Fruit fly (Drosophila melanogaster) whole organism, embryonic: Measurements from ENCODE around the gene CG10301.

Experiments used
- ATbp ChIP-seq: fragments of 200-800 bp; sonication (Bioruptor generic); optimal IDR thresholded peaks from 2 replicates; lab custom pipeline; 2017; ENCODE audit warnings: missing biosample characterization, mild to moderate bottlenecking, missing genetic modification characterization, missing genetic modification reagents
- BEAF-32 ChIP-seq: fragments of 200-800 bp; sonication (Bioruptor generic); optimal IDR thresholded peaks from 3 replicates; lab custom pipeline; 2017; ENCODE audit warnings: missing biosample characterization, missing genetic modification characterization, mild to moderate bottlenecking, moderate library complexity, missing genetic modification reagents
- CG1024 ChIP-seq: fragments of 200-800 bp; sonication (Bioruptor generic); IDR thresholded peaks from 2 replicates; pipeline ENCODE4 v1.3.6; 2022; ENCODE audit warnings: missing biosample characterization, missing genetic modification characterization
- CG10959 ChIP-seq: fragments of 200-800 bp; sonication (Bioruptor generic); IDR thresholded peaks from 2 replicates; pipeline ENCODE4 v1.3.6; 2022; ENCODE audit warnings: missing biosample characterization, missing genetic modification characterization
- CG12659 ChIP-seq: fragments of 200-800 bp; sonication (Bioruptor generic); optimal IDR thresholded peaks from 3 replicates; lab custom pipeline; 2017; ENCODE audit warnings: mild to moderate bottlenecking, missing biosample characterization, missing genetic modification reagents, missing genetic modification characterization
- CG13123 ChIP-seq: fragments of 200-800 bp; sonication (Bioruptor generic); optimal IDR thresholded peaks from 2 replicates; lab custom pipeline; 2016; ENCODE audit warnings: missing biosample characterization, missing genetic modification characterization
- CG15011 ChIP-seq: fragments of 200-800 bp; sonication (Bioruptor generic); optimal IDR thresholded peaks from 3 replicates; lab custom pipeline; 2018; ENCODE audit warnings: missing biosample characterization, mild to moderate bottlenecking, missing genetic modification characterization
- CG15073 ChIP-seq: fragments of 200-800 bp; sonication (Bioruptor generic); optimal IDR thresholded peaks from 2 replicates; lab custom pipeline; 2016; ENCODE audit warnings: missing biosample characterization, missing genetic modification characterization
- CG18764 ChIP-seq: fragments of 200-800 bp; sonication (Bioruptor generic); optimal IDR thresholded peaks from 3 replicates; lab custom pipeline; 2016; ENCODE audit warnings: missing biosample characterization, missing genetic modification characterization
- CG2129 ChIP-seq: fragments of 200-800 bp; sonication (Bioruptor generic); IDR thresholded peaks from 2 replicates; pipeline ENCODE4 v1.3.6; 2022; ENCODE audit warnings: missing biosample characterization, missing genetic modification characterization; ENCODE audit not compliant: partially characterized antibody
- CG2199 ChIP-seq: fragments of 200-800 bp; sonication (Bioruptor generic); IDR thresholded peaks from 3 replicates; pipeline ENCODE4 v1.3.6; 2022; ENCODE audit warnings: missing biosample characterization, missing genetic modification characterization
- CG34376 ChIP-seq: fragments of 200-800 bp; sonication (Bioruptor generic); optimal IDR thresholded peaks from 2 replicates; lab custom pipeline; 2018; ENCODE audit warnings: missing biosample characterization, mild to moderate bottlenecking, missing genetic modification characterization
- CG3838 ChIP-seq: fragments of 200-800 bp; sonication (Bioruptor generic); optimal IDR thresholded peaks from 3 replicates; lab custom pipeline; 2016; ENCODE audit warnings: missing biosample characterization, missing genetic modification characterization
- CG4707 ChIP-seq: fragments of 200-800 bp; sonication (Bioruptor generic); optimal IDR thresholded peaks from 2 replicates; lab custom pipeline; 2018; ENCODE audit warnings: missing biosample characterization, mild to moderate bottlenecking, missing genetic modification characterization, moderate library complexity
- CG4730 ChIP-seq: fragments of 200-800 bp; sonication (Bioruptor generic); IDR thresholded peaks from 2 replicates; pipeline ENCODE4 v1.3.6; 2022; ENCODE audit warnings: missing biosample characterization, missing genetic modification characterization
- CG6683 ChIP-seq: fragments of 200-800 bp; sonication (Bioruptor generic); optimal IDR thresholded peaks from 2 replicates; lab custom pipeline; 2017; ENCODE audit warnings: missing biosample characterization, mild to moderate bottlenecking, missing genetic modification characterization, missing genetic modification reagents
- CG8359 ChIP-seq: fragments of 200-800 bp; sonication (Bioruptor generic); optimal IDR thresholded peaks from 2 replicates; lab custom pipeline; 2017; ENCODE audit warnings: missing biosample characterization, mild to moderate bottlenecking, missing genetic modification characterization, borderline replicate concordance
- CG8478 ChIP-seq: fragments of >200 bp; optimal IDR thresholded peaks from 2 replicates; lab custom pipeline; 2018
- CG8765 ChIP-seq: fragments of 200-800 bp; sonication (Bioruptor generic); IDR thresholded peaks from 2 replicates; pipeline ENCODE4 v1.3.6; 2022; ENCODE audit warnings: missing biosample characterization, missing genetic modification characterization
- CG9437 ChIP-seq: fragments of 200-800 bp; sonication (Bioruptor generic); optimal IDR thresholded peaks from 2 replicates; lab custom pipeline; 2018; ENCODE audit warnings: missing biosample characterization, mild to moderate bottlenecking, missing genetic modification characterization
- CG9932 ChIP-seq: fragments of 200-800 bp; sonication (Bioruptor generic); IDR thresholded peaks from 2 replicates; pipeline ENCODE4 v1.3.6; 2022; ENCODE audit warnings: missing biosample characterization, missing genetic modification characterization
- Camta ChIP-seq: fragments of 200-800 bp; sonication (Bioruptor generic); optimal IDR thresholded peaks from 2 replicates; lab custom pipeline; 2016; ENCODE audit warnings: missing biosample characterization, missing genetic modification characterization
- E2f1 ChIP-seq: fragments of 200-800 bp; sonication (Bioruptor generic); IDR thresholded peaks from 2 replicates; pipeline ENCODE4 v1.3.6; 2022; ENCODE audit warnings: missing biosample characterization, missing genetic modification characterization
- Ets65A ChIP-seq: fragments of 200-800 bp; sonication (Bioruptor generic); peaks from one replicate; lab custom pipeline; 2016; ENCODE audit warnings: missing biosample characterization, missing genetic modification characterization
- Hr39 ChIP-seq: fragments of >200 bp; optimal IDR thresholded peaks from 2 replicates; lab custom pipeline; 2017
- Lim3 ChIP-seq: fragments of 200-800 bp; sonication (Bioruptor generic); IDR thresholded peaks from 2 replicates; pipeline ENCODE4 v1.3.6; 2022; ENCODE audit warnings: missing biosample characterization, missing genetic modification characterization
- Nf-YB ChIP-seq: fragments of 200-800 bp; sonication (Bioruptor generic); optimal IDR thresholded peaks from 3 replicates; lab custom pipeline; 2019; ENCODE audit warnings: missing biosample characterization, mild to moderate bottlenecking, missing genetic modification characterization, moderate library complexity
- Trl ChIP-seq, 3 experiments: fragments of >200 bp in 2 of 3; fragments of 200-800 bp in 1 of 3; sonication (Bioruptor generic) in 1 of 3; optimal IDR thresholded peaks; 2 replicates in 1 of 3; 3 replicates in 2 of 3; lab custom pipeline; 2016 to 2017; ENCODE audit warnings: missing biosample characterization in 1 of 3, missing genetic modification characterization in 1 of 3
- ara ChIP-seq: fragments of 200-800 bp; sonication (Bioruptor generic); IDR thresholded peaks from 2 replicates; pipeline ENCODE4 v1.3.6; 2022; ENCODE audit warnings: missing biosample characterization, missing genetic modification characterization
- ase ChIP-seq: fragments of 200-800 bp; sonication (Bioruptor generic); IDR thresholded peaks from 3 replicates; pipeline ENCODE4 v1.3.6; 2022; ENCODE audit warnings: missing biosample characterization, missing genetic modification characterization
- br ChIP-seq: fragments of >200 bp; optimal IDR thresholded peaks from 2 replicates; lab custom pipeline; 2017
- caup ChIP-seq: fragments of 200-800 bp; sonication (Bioruptor generic); optimal IDR thresholded peaks from 3 replicates; lab custom pipeline; 2017; ENCODE audit warnings: missing biosample characterization, mild to moderate bottlenecking, missing genetic modification characterization, moderate library complexity; ENCODE audit not compliant: severe bottlenecking
- chn ChIP-seq: fragments of 200-800 bp; sonication (Bioruptor generic); optimal IDR thresholded peaks from 2 replicates; lab custom pipeline; 2016; ENCODE audit warnings: missing biosample characterization, missing genetic modification characterization
- ci ChIP-seq: fragments of 200-800 bp; sonication (Bioruptor generic); IDR thresholded peaks from 3 replicates; pipeline ENCODE4 v1.3.6; 2022; ENCODE audit warnings: missing biosample characterization, missing genetic modification characterization
- croc ChIP-seq: fragments of 200-800 bp; sonication (Bioruptor generic); conservative IDR thresholded peaks from 3 replicates; pipeline ENCODE4 v1.3.6; 2022; ENCODE audit warnings: missing biosample characterization, missing genetic modification characterization
- cwo ChIP-seq: fragments of 200-800 bp; sonication (Bioruptor generic); optimal IDR thresholded peaks from 3 replicates; lab custom pipeline; 2017; ENCODE audit warnings: missing biosample characterization, missing genetic modification characterization, mild to moderate bottlenecking, moderate library complexity, missing genetic modification reagents
- exex ChIP-seq: fragments of 200-800 bp; sonication (Bioruptor generic); optimal IDR thresholded peaks from 4 replicates; lab custom pipeline; 2018; ENCODE audit warnings: missing biosample characterization, mild to moderate bottlenecking, missing genetic modification characterization, moderate library complexity
- h ChIP-seq: fragments of >200 bp; optimal IDR thresholded peaks from 2 replicates; lab custom pipeline; 2017
- inv ChIP-seq: fragments of 200-800 bp; sonication (Bioruptor generic); IDR thresholded peaks from 2 replicates; pipeline ENCODE4 v1.3.6; 2022; ENCODE audit warnings: missing biosample characterization, missing genetic modification characterization; ENCODE audit not compliant: partially characterized antibody
- lola ChIP-seq, 3 experiments: fragments of >200 bp in 2 of 3; fragments of 200-800 bp in 1 of 3; sonication (Bioruptor generic) in 1 of 3; optimal IDR thresholded peaks; 2 replicates each; lab custom pipeline; 2017 to 2019; ENCODE audit warnings: missing biosample characterization in 3 of 3, missing genetic modification characterization in 3 of 3, mild to moderate bottlenecking in 1 of 3, moderate library complexity in 1 of 3
- mld ChIP-seq: fragments of 200-800 bp; sonication (Bioruptor generic); IDR thresholded peaks from 3 replicates; pipeline ENCODE4 v1.3.6; 2022; ENCODE audit warnings: missing biosample characterization, missing genetic modification characterization; ENCODE audit not compliant: partially characterized antibody
- oc ChIP-seq: fragments of 200-800 bp; sonication (Bioruptor generic); optimal IDR thresholded peaks from 2 replicates; lab custom pipeline; 2018; ENCODE audit warnings: missing biosample characterization, mild to moderate bottlenecking, missing genetic modification characterization, moderate library complexity
- odd ChIP-seq: fragments of 200-800 bp; sonication (Bioruptor generic); optimal IDR thresholded peaks from 2 replicates; lab custom pipeline; 2017; ENCODE audit warnings: missing biosample characterization, mild to moderate bottlenecking, missing genetic modification characterization
- pan ChIP-seq, 4 experiments: fragments of >200 bp in 3 of 4; fragments of 200-800 bp in 1 of 4; sonication (Bioruptor generic) in 1 of 4; optimal IDR thresholded peaks in 3 of 4; IDR thresholded peaks in 1 of 4; 2 replicates each; pipeline versions ENCODE4 v1.3.6 to Lab custom; 2017 to 2022; ENCODE audit warnings: missing biosample characterization in 2 of 4, missing genetic modification characterization in 2 of 4, mixed read lengths in 1 of 4
- pb ChIP-seq: fragments of 200-800 bp; sonication (Bioruptor generic); optimal IDR thresholded peaks from 3 replicates; lab custom pipeline; 2016; ENCODE audit warnings: missing biosample characterization, missing genetic modification characterization
- ranshi ChIP-seq: fragments of 200-800 bp; sonication (Bioruptor generic); IDR thresholded peaks from 2 replicates; pipeline ENCODE4 v1.3.6; 2022; ENCODE audit warnings: missing biosample characterization, missing genetic modification characterization
- repo ChIP-seq: fragments of 200-800 bp; sonication (Bioruptor generic); optimal IDR thresholded peaks from 2 replicates; lab custom pipeline; 2016; ENCODE audit warnings: missing biosample characterization, missing genetic modification characterization
- tio ChIP-seq: fragments of 200-800 bp; sonication (Bioruptor generic); optimal IDR thresholded peaks from 2 replicates; lab custom pipeline; 2017; ENCODE audit warnings: missing biosample characterization, missing genetic modification characterization, inconsistent platforms
- yki ChIP-seq: fragments of >200 bp; optimal IDR thresholded peaks from 3 replicates; lab custom pipeline; 2018

Gene CG10301

dm6 chr3R:23723381-23724034, 13.6 kb downstream of the CG10301 start (continued):
- peak; percentile 81 for TF ChIP-seq ci (GFP tag; lab: Robert Waterston, UW)
- no peak for TF ChIP-seq br (lab: Kevin White, UChicago)
- no peak for TF ChIP-seq h
- TF ChIP-seq odd, result peak; percentile 12
- TF ChIP-seq ase (GFP tag; lab: Robert Waterston, UW), result peak; percentile 50; the same call in 1 of the 3 replicates
- no peak for TF ChIP-seq CG3838
- TF ChIP-seq CG8359 (GFP tag; lab: Kevin White, UChicago), result peak; percentile 52
- no peak for TF ChIP-seq CG2129 (GFP tag; lab: Robert Waterston, UW)
- TF ChIP-seq exex, result peak; percentile 51
- TF ChIP-seq tio (GFP tag; lab: Kevin White, UChicago), result no peak
- no peak for TF ChIP-seq CG8478 (lab: Kevin White, UChicago)
- TF ChIP-seq caup (GFP tag; lab: Kevin White, UChicago), result peak; percentile 27
- TF ChIP-seq CG6683 (GFP tag; lab: Kevin White, UChicago), result peak; percentile 78
- peak; percentile 73 for TF ChIP-seq pb (GFP tag; lab: Kevin White, UChicago)
- peak; percentile 59 for TF ChIP-seq CG4707
- no peak; the same call in 2 of the 3 replicates for TF ChIP-seq croc (GFP tag; lab: Robert Waterston, UW)
- no peak for TF ChIP-seq CG15011 (GFP tag; lab: Kevin White, UChicago)
- no peak for TF ChIP-seq yki (lab: Kevin White, UChicago)
- TF ChIP-seq CG1024 (GFP tag; lab: Robert Waterston, UW), result peak; percentile 77
- TF ChIP-seq CG13123 (GFP tag; lab: Kevin White, UChicago), result peak; percentile 48
- no peak for TF ChIP-seq inv (GFP tag; lab: Robert Waterston, UW)
- no peak for TF ChIP-seq BEAF-32 (GFP tag; lab: Kevin White, UChicago)
- peak; percentile 61; the same call in 1 of the 2 replicates for TF ChIP-seq ranshi
- peak; percentile 17; the same call in 1 of the 2 replicates for TF ChIP-seq CG4730 (GFP tag; lab: Robert Waterston, UW)
- TF ChIP-seq CG18764 (GFP tag; lab: Kevin White, UChicago), result no peak
- no peak for TF ChIP-seq CG15073 (GFP tag; lab: Kevin White, UChicago)
- no peak for TF ChIP-seq CG12659 (GFP tag; lab: Kevin White, UChicago)
- TF ChIP-seq oc, result no peak
- no peak for TF ChIP-seq Ets65A (GFP tag; lab: Kevin White, UChicago)
- TF ChIP-seq Hr39 (lab: Kevin White, UChicago), result no peak
- TF ChIP-seq CG10959 (GFP tag; lab: Robert Waterston, UW), result peak; percentile 16; the same call in 1 of the 2 replicates
- TF ChIP-seq ATbp (GFP tag; lab: Kevin White, UChicago), result peak; percentile 93
- TF ChIP-seq Trl (optimal IDR thresholded peaks at IDR 0.05; lab: Kevin White, UChicago), result peak; percentile 68 to 89
- peak; percentile 83 for TF ChIP-seq Trl (GFP tag; optimal IDR thresholded peaks at IDR 0.05; lab: Kevin White, UChicago)
- TF ChIP-seq CG8765 (GFP tag; lab: Robert Waterston, UW), result no peak
- no peak for TF ChIP-seq chn (GFP tag; lab: Kevin White, UChicago)
- TF ChIP-seq CG2199 (GFP tag; lab: Robert Waterston, UW), result 0 out of 3 replicates have a peak, but pooled peaks have one; percentile 42
- peak; percentile 49 for TF ChIP-seq Camta
- TF ChIP-seq repo, result peak; percentile 85
- TF ChIP-seq Nf-YB (GFP tag; lab: Kevin White, UChicago), result no peak
- no peak for TF ChIP-seq CG9437 (GFP tag; lab: Kevin White, UChicago)
- TF ChIP-seq cwo (GFP tag; lab: Kevin White, UChicago), result peak; percentile 73
- 0 out of 2 replicates have a peak, but pooled peaks have one; percentile 5 for TF ChIP-seq CG9932
- peak; percentile 77 for TF ChIP-seq ara (GFP tag; lab: Robert Waterston, UW)
- no peak for TF ChIP-seq Lim3 (GFP tag; lab: Robert Waterston, UW)
- peak; percentile 88 for TF ChIP-seq CG34376 (GFP tag; lab: Kevin White, UChicago)
- TF ChIP-seq E2f1 (GFP tag; lab: Robert Waterston, UW), result no peak
- no peak for TF ChIP-seq mld (GFP tag; lab: Robert Waterston, UW)
- TF ChIP-seq pan (optimal IDR thresholded peaks at IDR 0.05; lab: Kevin White, UChicago), result no peak
- peak in 1 of 2 experiments; percentile 79 for TF ChIP-seq pan (GFP tag; optimal IDR thresholded peaks at IDR 0.05 in 1 of 2, IDR thresholded peaks at IDR 0.05 in 1 of 2)
- no peak for TF ChIP-seq lola (GFP tag; optimal IDR thresholded peaks at IDR 0.05; lab: Kevin White, UChicago)
